Worm (Caenorhabditis elegans): ENCODE measurements around the gene F22B5.10.

Gene F22B5.10

DNA sequence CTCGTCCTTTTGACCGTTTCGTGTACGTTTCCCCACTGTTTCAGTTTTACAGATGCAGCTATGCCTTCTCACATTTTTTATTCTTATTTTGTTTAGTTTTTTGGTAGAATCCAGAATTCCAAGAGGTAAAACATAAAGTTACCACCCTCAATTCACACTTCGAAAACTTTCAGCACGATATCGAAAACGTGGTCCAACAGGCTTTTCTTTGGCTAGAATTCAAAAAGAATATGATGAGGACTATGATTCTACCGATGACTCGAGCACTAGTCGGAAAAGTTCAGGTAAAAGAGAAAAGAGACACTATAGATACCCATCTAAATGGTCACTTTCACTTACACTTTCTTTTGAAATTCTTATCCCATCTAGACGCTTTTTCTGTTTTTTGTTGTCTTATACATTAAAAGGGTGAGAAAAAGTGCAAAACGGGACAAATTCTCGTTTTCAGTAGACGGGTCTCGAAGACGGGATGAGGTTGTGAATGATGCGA, 27.3 kb downstream of the F22B5.10 start, which contains the start of gene M05D6.9:
Gene M05D6.9, plus strand, starts transcription at position 51 of the 490 bp plus-strand sequence.
- TF ChIP-seq tbx-11 (GFP tag; IDR thresholded peaks at IDR 0.05) (no peak), tbx-37 (GFP tag; conservative IDR thresholded peaks at IDR 0.05) (no peak), ceh-13 (GFP tag; optimal IDR thresholded peaks at IDR 0.05) (no peak), ets-7 (tag; optimal IDR thresholded peaks at IDR 0.05) (no peak), ama-1 (optimal IDR thresholded peaks at IDR 0.05) (no peak)

ce11 chrII:8496184-8496583, 29.2 kb downstream of the F22B5.10 start:
- TF ChIP-seq scrt-1 (GFP tag; IDR thresholded peaks at IDR 0.05): no peak
- no peak for TF ChIP-seq tbx-11 (GFP tag; IDR thresholded peaks at IDR 0.05)
- no peak for TF ChIP-seq sea-1 (GFP tag; conservative IDR thresholded peaks at IDR 0.05)
- TF ChIP-seq aly-1 (tag; optimal IDR thresholded peaks at IDR 0.05): no peak
- TF ChIP-seq hmg-4 (GFP tag; optimal IDR thresholded peaks at IDR 0.05): no peak
- TF ChIP-seq ama-1 (optimal IDR thresholded peaks at IDR 0.05): no peak
- TF ChIP-seq ceh-36 (tag; optimal IDR thresholded peaks at IDR 0.05): no peak
- TF ChIP-seq hnd-1 (tag; optimal IDR thresholded peaks at IDR 0.05): no peak

ce11 chrII:8498173-8498572, 31.2 kb downstream of the F22B5.10 start:
- TF ChIP-seq flt-1 (GFP tag; IDR thresholded peaks at IDR 0.05): no peak
- TF ChIP-seq aly-1 (tag; optimal IDR thresholded peaks at IDR 0.05): no peak
- TF ChIP-seq hmg-4 (GFP tag; optimal IDR thresholded peaks at IDR 0.05): no peak
- TF ChIP-seq sea-1 (GFP tag; conservative IDR thresholded peaks at IDR 0.05): no peak
- TF ChIP-seq ceh-36 (tag; optimal IDR thresholded peaks at IDR 0.05): no peak
- no peak for TF ChIP-seq hnd-1 (tag; optimal IDR thresholded peaks at IDR 0.05)
- TF ChIP-seq tbx-37 (GFP tag; conservative IDR thresholded peaks at IDR 0.05): no peak
- no peak for TF ChIP-seq scrt-1 (GFP tag; IDR thresholded peaks at IDR 0.05)
- no peak for TF ChIP-seq F13C5.2 (tag; optimal IDR thresholded peaks at IDR 0.05)
- no peak for TF ChIP-seq B0310.2 (tag; optimal IDR thresholded peaks at IDR 0.05)
- no peak for TF ChIP-seq tra-4 (tag; optimal IDR thresholded peaks at IDR 0.05)
- TF ChIP-seq tbx-11 (GFP tag; IDR thresholded peaks at IDR 0.05): no peak
- TF ChIP-seq ama-1 (optimal IDR thresholded peaks at IDR 0.05): no peak
- no peak for TF ChIP-seq ets-7 (tag; optimal IDR thresholded peaks at IDR 0.05)
- TF ChIP-seq hmbx-1 (tag; optimal IDR thresholded peaks at IDR 0.05): no peak

ce11 chrII:8499021-8499420, 32.0 kb downstream of the F22B5.10 start:
- TF ChIP-seq F13C5.2 (tag; optimal IDR thresholded peaks at IDR 0.05): no peak
- TF ChIP-seq flt-1 (GFP tag; IDR thresholded peaks at IDR 0.05): no peak
- no peak for TF ChIP-seq aly-1 (tag; optimal IDR thresholded peaks at IDR 0.05)
- TF ChIP-seq tbx-37 (GFP tag; conservative IDR thresholded peaks at IDR 0.05): no peak
- no peak for TF ChIP-seq tbx-11 (GFP tag; IDR thresholded peaks at IDR 0.05)

DNA sequence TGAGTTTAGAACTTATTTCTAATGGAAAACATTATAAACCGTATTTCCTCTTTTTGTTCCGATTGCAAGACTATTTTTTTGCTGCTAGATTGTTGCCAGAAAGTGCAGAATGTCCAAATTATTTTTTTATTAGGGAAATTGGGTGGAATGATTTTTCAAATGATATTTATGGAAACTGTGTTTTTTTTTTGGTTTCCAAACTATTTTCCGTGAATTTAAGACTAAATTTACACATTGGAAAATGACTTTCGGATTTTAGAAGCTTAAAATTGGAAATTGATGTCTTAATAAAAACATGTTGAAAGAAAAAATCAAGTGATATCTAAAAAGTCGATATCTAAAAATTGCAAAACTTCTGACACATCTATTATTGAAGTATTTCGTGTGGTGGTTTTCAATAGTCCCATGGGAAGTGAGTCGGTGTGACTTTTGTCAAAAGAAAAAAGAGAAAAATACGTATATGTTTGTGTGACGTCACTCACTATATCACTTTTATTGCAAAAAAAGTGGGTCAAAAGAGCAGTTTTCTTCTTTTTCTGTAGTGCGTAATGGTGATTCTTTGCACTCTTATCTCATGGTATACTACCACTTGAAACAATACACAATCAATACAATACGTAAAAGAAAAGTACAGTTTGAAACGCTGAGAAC, 37.2 kb downstream of the F22B5.10 start:
- TF ChIP-seq ceh-13 (GFP tag; optimal IDR thresholded peaks at IDR 0.05) (no peak), B0310.2 (tag; optimal IDR thresholded peaks at IDR 0.05) (no peak), tbx-11 (GFP tag; IDR thresholded peaks at IDR 0.05) (no peak), pes-1 (GFP tag; IDR thresholded peaks at IDR 0.05) (no peak), ets-7 (tag; optimal IDR thresholded peaks at IDR 0.05) (no peak), hmg-4 (GFP tag; optimal IDR thresholded peaks at IDR 0.05) (no peak), ama-1 (optimal IDR thresholded peaks at IDR 0.05) (no peak), aly-1 (tag; optimal IDR thresholded peaks at IDR 0.05) (no peak), tra-4 (tag; optimal IDR thresholded peaks at IDR 0.05) (no peak), scrt-1 (GFP tag; IDR thresholded peaks at IDR 0.05) (no peak), flt-1 (GFP tag; IDR thresholded peaks at IDR 0.05) (no peak), F13C5.2 (tag; optimal IDR thresholded peaks at IDR 0.05) (no peak), hnd-1 (tag; optimal IDR thresholded peaks at IDR 0.05) (no peak), sea-1 (GFP tag; conservative IDR thresholded peaks at IDR 0.05) (no peak)

- TF ChIP-seq ets-7 (tag; optimal IDR thresholded peaks at IDR 0.05) (no peak), ceh-36 (tag; optimal IDR thresholded peaks at IDR 0.05) (no peak)
These were observed 39.8 kb downstream of the F22B5.10 start for ce11 chrII:8506759-8507158.

ce11 chrII:8508956-8509355, 42.0 kb downstream of the F22B5.10 start, which contains the start of gene T13H5.1:
Gene T13H5.1 (minus strand): TSS chrII:8509056.
- no peak for TF ChIP-seq ets-7 (tag; optimal IDR thresholded peaks at IDR 0.05)
- TF ChIP-seq hmg-4 (GFP tag; optimal IDR thresholded peaks at IDR 0.05): no peak
- no peak for TF ChIP-seq flt-1 (GFP tag; IDR thresholded peaks at IDR 0.05)
- TF ChIP-seq sea-1 (GFP tag; conservative IDR thresholded peaks at IDR 0.05): no peak
- no peak for TF ChIP-seq ceh-13 (GFP tag; optimal IDR thresholded peaks at IDR 0.05)
- TF ChIP-seq ceh-36 (tag; optimal IDR thresholded peaks at IDR 0.05): no peak

ce11 chrII:8514729-8515128, 47.8 kb downstream of the F22B5.10 start, which contains the start of gene ctg-2:
Gene ctg-2 (plus strand): TSS chrII:8515054.
- TF ChIP-seq ama-1 (optimal IDR thresholded peaks at IDR 0.05): no peak
- no peak for TF ChIP-seq tbx-11 (GFP tag; IDR thresholded peaks at IDR 0.05)
- no peak for TF ChIP-seq hnd-1 (tag; optimal IDR thresholded peaks at IDR 0.05)
- no peak for TF ChIP-seq scrt-1 (GFP tag; IDR thresholded peaks at IDR 0.05)
- no peak for TF ChIP-seq sea-1 (GFP tag; conservative IDR thresholded peaks at IDR 0.05)
- TF ChIP-seq ets-7 (tag; optimal IDR thresholded peaks at IDR 0.05): no peak
- TF ChIP-seq hmbx-1 (tag; optimal IDR thresholded peaks at IDR 0.05): no peak
- TF ChIP-seq pes-1 (GFP tag; IDR thresholded peaks at IDR 0.05): no peak
- TF ChIP-seq hmg-4 (GFP tag; optimal IDR thresholded peaks at IDR 0.05): no peak
- no peak for TF ChIP-seq F13C5.2 (tag; optimal IDR thresholded peaks at IDR 0.05)
- no peak for TF ChIP-seq flt-1 (GFP tag; IDR thresholded peaks at IDR 0.05)
- TF ChIP-seq tra-4 (tag; optimal IDR thresholded peaks at IDR 0.05): no peak

Data from whole organism, early embryonic.